Fruit fly (Drosophila melanogaster): ENCODE data around the gene Or22a.

The Or22a gene

dm6 chr2L:1485975-1486665, 34.2 kb upstream of the Or22a start (continued):
- TF ChIP-seq inv (GFP tag; IDR thresholded peaks at IDR 0.05; ENCODE audit: partially characterized antibody): no peak
- no peak for TF ChIP-seq pho (GFP tag; optimal IDR thresholded peaks at IDR 0.05)
- TF ChIP-seq CG17359 (tag; optimal IDR thresholded peaks at IDR 0.05): peak; percentile 32
- no peak for TF ChIP-seq YL-1 (GFP tag; optimal IDR thresholded peaks at IDR 0.05)
- 0 out of 2 replicates have a peak, but pooled peaks have one; percentile 12 for TF ChIP-seq ap (GFP tag; IDR thresholded peaks at IDR 0.05)
- TF ChIP-seq twi (tag; optimal IDR thresholded peaks at IDR 0.05): peak; percentile 49
- TF ChIP-seq CG8388 (GFP tag; optimal IDR thresholded peaks at IDR 0.05): peak; percentile 88
- TF ChIP-seq Dll (GFP tag; IDR thresholded peaks at IDR 0.05; ENCODE audit: partially characterized antibody): no peak
- TF ChIP-seq schlank (tag; optimal IDR thresholded peaks at IDR 0.05): no peak
- peak; percentile 27 for TF ChIP-seq CG2712 (tag; optimal IDR thresholded peaks at IDR 0.05)
- peak; percentile 43; the same call in 1 of the 2 replicates for TF ChIP-seq CG31224 (GFP tag; IDR thresholded peaks at IDR 0.05)
- no peak for TF ChIP-seq wor (GFP tag; IDR thresholded peaks at IDR 0.05)
- no peak for TF ChIP-seq corto (GFP tag; optimal IDR thresholded peaks at IDR 0.05)
- TF ChIP-seq Dip2 (GFP tag; IDR thresholded peaks at IDR 0.05): no peak
- no peak for TF ChIP-seq Vsx1 (GFP tag; optimal IDR thresholded peaks at IDR 0.05)
- no peak for TF ChIP-seq CG15073 (GFP tag; optimal IDR thresholded peaks at IDR 0.05)
- no peak for TF ChIP-seq CG13287 (GFP tag; IDR thresholded peaks at IDR 0.05; ENCODE audit: partially characterized antibody)
- TF ChIP-seq Dek (tag; optimal IDR thresholded peaks at IDR 0.05): no peak
- TF ChIP-seq pfk (GFP tag; optimal IDR thresholded peaks at IDR 0.05): no peak
- no peak for TF ChIP-seq CG33557 (GFP tag; optimal IDR thresholded peaks at IDR 0.05)
- TF ChIP-seq tll (GFP tag; optimal IDR thresholded peaks at IDR 0.05): peak in 1 of 2 experiments; percentile 9
- TF ChIP-seq Hmr (GFP tag; optimal IDR thresholded peaks at IDR 0.05): no peak
- no peak for TF ChIP-seq tgo (GFP tag; IDR thresholded peaks at IDR 0.05)
- TF ChIP-seq nerfin-1 (tag; optimal IDR thresholded peaks at IDR 0.05): no peak
- peak; percentile 6 for TF ChIP-seq Antp (GFP tag; optimal IDR thresholded peaks at IDR 0.05)
- peak; percentile 15 for TF ChIP-seq cwo (GFP tag; optimal IDR thresholded peaks at IDR 0.05)
- TF ChIP-seq CG17612 (GFP tag; IDR thresholded peaks at IDR 0.05): no peak
- TF ChIP-seq zen2 (GFP tag; IDR thresholded peaks at IDR 0.05; ENCODE audit: partially characterized antibody): no peak
- no peak for TF ChIP-seq CG3281 (GFP tag; optimal IDR thresholded peaks at IDR 0.05)
- TF ChIP-seq amos (GFP tag; IDR thresholded peaks at IDR 0.05; ENCODE audit: partially characterized antibody): no peak
- no peak for TF ChIP-seq Nf-YA (GFP tag; IDR thresholded peaks at IDR 0.05)
- no peak for TF ChIP-seq CG6854 (GFP tag; optimal IDR thresholded peaks at IDR 0.05)
- TF ChIP-seq Xbp1 (GFP tag; optimal IDR thresholded peaks at IDR 0.05): no peak
- TF ChIP-seq HLH54F (GFP tag; optimal IDR thresholded peaks at IDR 0.05): no peak
- TF ChIP-seq vfl (GFP tag; optimal IDR thresholded peaks at IDR 0.05): no peak
- TF ChIP-seq CG2889 (GFP tag; IDR thresholded peaks at IDR 0.05): no peak
- TF ChIP-seq h (optimal IDR thresholded peaks at IDR 0.05): no peak
- peak; percentile 13 for TF ChIP-seq CG4424 (GFP tag; optimal IDR thresholded peaks at IDR 0.05)
- no peak for TF ChIP-seq hkb (optimal IDR thresholded peaks at IDR 0.05)
- TF ChIP-seq hkb (GFP tag; IDR thresholded peaks at IDR 0.05): no peak
- TF ChIP-seq wdn (GFP tag; IDR thresholded peaks at IDR 0.05): no peak
- TF ChIP-seq her (GFP tag; optimal IDR thresholded peaks at IDR 0.05): no peak
- no peak for TF ChIP-seq NC2α (GFP tag; optimal IDR thresholded peaks at IDR 0.05)
- no peak for TF ChIP-seq B-H2 (GFP tag; optimal IDR thresholded peaks at IDR 0.05)
- no peak for TF ChIP-seq CG2199 (GFP tag; IDR thresholded peaks at IDR 0.05)
- peak; percentile 22 for TF ChIP-seq Meics (GFP tag; optimal IDR thresholded peaks at IDR 0.05)
- no peak for TF ChIP-seq onecut (GFP tag; IDR thresholded peaks at IDR 0.05)
- no peak for TF ChIP-seq tna (GFP tag; IDR thresholded peaks at IDR 0.05; ENCODE audit: partially characterized antibody)
- TF ChIP-seq nom (GFP tag; optimal IDR thresholded peaks at IDR 0.05): no peak
- no peak for TF ChIP-seq CG7963 (GFP tag; IDR thresholded peaks at IDR 0.05; ENCODE audit: partially characterized antibody)
